Worm (Caenorhabditis elegans) whole organism, L3 larva: ENCODE measurements around the gene F54E7.6.

Experiments used
- ama-1 ChIP-seq: fragments of 150-350 bp; optimal IDR thresholded peaks from 2 replicates; lab custom pipeline; 2018
- nfya-1 ChIP-seq: sonication (generic microtip); optimal IDR thresholded peaks from 2 replicates; lab custom pipeline; 2017; ENCODE audit warnings: missing genetic modification characterization, mild to moderate bottlenecking, missing compliant biosample characterization, antibody characterized with exemption, moderate library complexity; ENCODE audit not compliant: insufficient read depth
- nhr-25 ChIP-seq: sonication (generic microtip); optimal IDR thresholded peaks from 2 replicates; lab custom pipeline; 2017; ENCODE audit warnings: missing biosample characterization, missing genetic modification characterization

ce11 chrIII:5705228-5705888, 44.5 kb upstream of the F54E7.6 start, which contains the start of gene swp-1:
- TF ChIP-seq nhr-25 (tag; lab: Kevin White, UChicago) (no peak), nfya-1 (no peak), ama-1 (lab: Kevin White, UChicago) (no peak)
